Fruit fly (Drosophila melanogaster): ENCODE results near the gene CG11537.

DNA sequence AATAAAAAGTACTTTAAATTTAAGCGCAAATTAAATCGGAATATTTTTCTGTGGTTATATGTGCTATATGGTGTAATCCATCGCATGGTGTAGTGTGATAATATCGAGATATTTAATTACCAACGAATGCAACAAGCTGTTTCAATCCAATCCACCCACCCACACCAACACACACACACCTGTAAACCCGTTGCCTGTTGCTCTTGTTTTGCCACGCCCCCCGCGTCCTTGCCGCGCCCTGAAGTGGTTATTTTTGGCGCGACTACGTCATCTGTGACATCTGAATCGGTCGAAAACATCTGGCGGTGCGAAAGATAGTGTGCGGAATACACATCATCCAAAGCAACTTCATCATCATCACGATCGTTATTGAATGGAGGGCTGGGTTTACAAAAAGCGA is 22.1 kb upstream of the CG11537 start:
- TF ChIP-seq CG6854 (GFP tag; optimal IDR thresholded peaks at IDR 0.05) (no peak), Sox102F (GFP tag; optimal IDR thresholded peaks at IDR 0.05) (no peak), acj6 (GFP tag; optimal IDR thresholded peaks at IDR 0.05) (no peak), achi (GFP tag; optimal IDR thresholded peaks at IDR 0.05) (no peak)

Measured in whole organism, prepupa.